Worm (Caenorhabditis elegans) whole organism, young adult: ENCODE data around the gene T21B10.3.

Experiments used
- B0336.3 ChIP-seq: fragments of 200-800 bp; sonication (Bioruptor generic); IDR thresholded peaks from 2 replicates; pipeline ENCODE4 v1.3.6; 2022; ENCODE audit warnings: missing genetic modification characterization, missing compliant biosample characterization
- C06A6.2 ChIP-seq: fragments of 200-800 bp; sonication (Bioruptor generic); conservative IDR thresholded peaks from 2 replicates; pipeline ENCODE4 v1.3.6; 2022; ENCODE audit warnings: missing genetic modification characterization, missing compliant biosample characterization
- F23B12.7 ChIP-seq: sonication (generic microtip); optimal IDR thresholded peaks from 2 replicates; lab custom pipeline; 2017; ENCODE audit warnings: missing genetic modification characterization, mild to moderate bottlenecking, missing compliant biosample characterization, antibody characterized with exemption, moderate library complexity; ENCODE audit not compliant: insufficient read depth
- F49E8.2 ChIP-seq: sonication (generic microtip); optimal IDR thresholded peaks from 3 replicates; lab custom pipeline; 2017; ENCODE audit warnings: missing genetic modification characterization, mild to moderate bottlenecking, missing compliant biosample characterization, antibody characterized with exemption, moderate library complexity; ENCODE audit not compliant: insufficient read depth
- F52B5.7 ChIP-seq: sonication (generic microtip); optimal IDR thresholded peaks from 2 replicates; lab custom pipeline; 2016; ENCODE audit warnings: mild to moderate bottlenecking, missing genetic modification characterization, missing compliant biosample characterization
- F57A8.1 ChIP-seq: fragments of 200-800 bp; sonication (Bioruptor generic); optimal IDR thresholded peaks from 2 replicates; lab custom pipeline; 2018; ENCODE audit warnings: mild to moderate bottlenecking, missing genetic modification characterization, moderate library complexity, missing compliant biosample characterization
- F57C9.4 ChIP-seq: sonication (generic microtip); optimal IDR thresholded peaks from 2 replicates; lab custom pipeline; 2017; ENCODE audit warnings: mild to moderate bottlenecking, missing genetic modification characterization, missing compliant biosample characterization
- T07F8.4 ChIP-seq: sonication (generic microtip); optimal IDR thresholded peaks from 2 replicates; lab custom pipeline; 2016; ENCODE audit warnings: mild to moderate bottlenecking, missing genetic modification characterization, moderate library complexity, missing compliant biosample characterization
- T26A5.8 ChIP-seq: sonication (generic microtip); optimal IDR thresholded peaks from 2 replicates; lab custom pipeline; 2016; ENCODE audit warnings: missing genetic modification characterization, missing compliant biosample characterization
- ZK185.1 ChIP-seq: sonication (generic microtip); optimal IDR thresholded peaks from 2 replicates; lab custom pipeline; 2016; ENCODE audit warnings: mild to moderate bottlenecking, missing genetic modification characterization, missing compliant biosample characterization; ENCODE audit not compliant: poor library complexity, severe bottlenecking
- ama-1 ChIP-seq, 3 experiments: fragments of 150-350 bp in 1 of 3; sonication (generic microtip) in 2 of 3; optimal IDR thresholded peaks; 2 replicates each; lab custom pipeline; 2014 to 2018; ENCODE audit warnings: missing biosample characterization in 2 of 3, missing genetic modification characterization in 2 of 3, missing genetic modification reagents in 2 of 3
- bed-1 ChIP-seq: fragments of 200-800 bp; sonication (Bioruptor generic); IDR thresholded peaks from 2 replicates; pipeline ENCODE4 v1.3.6; 2022; ENCODE audit warnings: missing genetic modification reagents, missing genetic modification characterization, missing compliant biosample characterization
- chd-7 ChIP-seq: sonication (generic microtip); optimal IDR thresholded peaks from 2 replicates; lab custom pipeline; 2016; ENCODE audit warnings: mild to moderate bottlenecking, missing genetic modification characterization, moderate library complexity, missing compliant biosample characterization
- egl-44 ChIP-seq: fragments of 200-800 bp; sonication (Bioruptor generic); IDR thresholded peaks from 2 replicates; pipeline ENCODE4 v1.3.6; 2022; ENCODE audit warnings: missing genetic modification reagents, missing genetic modification characterization, missing compliant biosample characterization
- egrh-3 ChIP-seq: fragments of 200-800 bp; sonication (Bioruptor generic); IDR thresholded peaks from 2 replicates; pipeline ENCODE4 v1.3.6; 2022; ENCODE audit warnings: missing genetic modification reagents, missing genetic modification characterization, missing compliant biosample characterization
- gei-17 ChIP-seq: fragments of 200-800 bp; sonication (Bioruptor generic); optimal IDR thresholded peaks from 2 replicates; lab custom pipeline; 2018; ENCODE audit warnings: mild to moderate bottlenecking, missing genetic modification characterization, missing compliant biosample characterization
- him-1 ChIP-seq: sonication (generic microtip); optimal IDR thresholded peaks from 2 replicates; lab custom pipeline; 2016; ENCODE audit warnings: missing genotype, missing genetic modification reagents, missing genetic modification characterization, missing compliant biosample characterization
- hlh-12 ChIP-seq: sonication (generic microtip); optimal IDR thresholded peaks from 2 replicates; lab custom pipeline; 2016; ENCODE audit warnings: missing genetic modification characterization, missing compliant biosample characterization
- hrde-1 ChIP-seq: sonication (generic microtip); optimal IDR thresholded peaks from 2 replicates; lab custom pipeline; 2016; ENCODE audit warnings: missing genetic modification characterization, mild to moderate bottlenecking, missing compliant biosample characterization, moderate library complexity, missing genotype, missing genetic modification reagents, borderline replicate concordance
- hsf-1 ChIP-seq: fragments of 200-800 bp; sonication (Bioruptor generic); IDR thresholded peaks from 2 replicates; pipeline ENCODE4 v1.3.6; 2022; ENCODE audit warnings: missing genetic modification reagents, missing genetic modification characterization, missing compliant biosample characterization
- let-607 ChIP-seq, 2 experiments: fragments of 200-800 bp in 1 of 2; sonication (Bioruptor generic) in 1 of 2; sonication (generic microtip) in 1 of 2; optimal IDR thresholded peaks; 2 replicates each; lab custom pipeline; 2016 to 2018; ENCODE audit warnings: mild to moderate bottlenecking in 2 of 2, missing compliant biosample characterization in 2 of 2, missing genetic modification characterization in 2 of 2, moderate library complexity in 2 of 2, missing genotype in 1 of 2
- lin-54 ChIP-seq: fragments of 200-800 bp; sonication (Bioruptor generic); optimal IDR thresholded peaks from 2 replicates; lab custom pipeline; 2018; ENCODE audit warnings: mild to moderate bottlenecking, missing genetic modification characterization, missing compliant biosample characterization
- lsl-1 ChIP-seq: fragments of 200-800 bp; sonication (Bioruptor generic); optimal IDR thresholded peaks from 2 replicates; lab custom pipeline; 2018; ENCODE audit warnings: mild to moderate bottlenecking, missing genetic modification characterization, moderate library complexity, missing compliant biosample characterization
- lsy-27 ChIP-seq: sonication (generic microtip); optimal IDR thresholded peaks from 2 replicates; lab custom pipeline; 2017; ENCODE audit warnings: missing genetic modification characterization, mild to moderate bottlenecking, missing compliant biosample characterization, antibody characterized with exemption, missing genotype, borderline replicate concordance; ENCODE audit not compliant: insufficient read depth
- madf-10 ChIP-seq: sonication (generic microtip); optimal IDR thresholded peaks from 2 replicates; lab custom pipeline; 2016; ENCODE audit warnings: mild to moderate bottlenecking, missing genetic modification characterization, missing compliant biosample characterization
- mcd-1 ChIP-seq: fragments of 200-800 bp; sonication (Bioruptor generic); IDR thresholded peaks from 2 replicates; pipeline ENCODE4 v1.3.6; 2022; ENCODE audit warnings: missing genetic modification reagents, missing genetic modification characterization, missing compliant biosample characterization
- mel-28 ChIP-seq: sonication (generic microtip); optimal IDR thresholded peaks from 2 replicates; lab custom pipeline; 2016; ENCODE audit warnings: borderline replicate concordance, mild to moderate bottlenecking, missing genetic modification characterization, missing compliant biosample characterization
- mes-4 ChIP-seq: sonication (generic microtip); optimal IDR thresholded peaks from 2 replicates; lab custom pipeline; 2016; ENCODE audit warnings: missing genotype, missing genetic modification characterization, missing compliant biosample characterization
- mxl-1 ChIP-seq: sonication (generic microtip); optimal IDR thresholded peaks from 2 replicates; lab custom pipeline; 2016; ENCODE audit warnings: missing genetic modification characterization, missing compliant biosample characterization
- nfyb-1 ChIP-seq: fragments of 200-800 bp; sonication (Bioruptor generic); IDR thresholded peaks from 2 replicates; pipeline ENCODE4 v1.3.6; 2022; ENCODE audit warnings: missing genetic modification reagents, missing genetic modification characterization, missing compliant biosample characterization
- nhr-179 ChIP-seq: sonication (generic microtip); optimal IDR thresholded peaks from 2 replicates; lab custom pipeline; 2016; ENCODE audit warnings: mild to moderate bottlenecking, missing genetic modification characterization, missing compliant biosample characterization
- rcor-1 ChIP-seq: fragments of 200-800 bp; sonication (Bioruptor generic); IDR thresholded peaks from 2 replicates; pipeline ENCODE4 v1.3.6; 2022; ENCODE audit warnings: missing genetic modification reagents, missing genetic modification characterization, missing compliant biosample characterization
- rec-8 ChIP-seq, 2 experiments: sonication (generic microtip); optimal IDR thresholded peaks; 2 replicates each; lab custom pipeline; 2016; ENCODE audit warnings: mild to moderate bottlenecking in 2 of 2, missing genetic modification characterization in 2 of 2, missing genetic modification reagents in 2 of 2, missing genotype in 2 of 2, missing biosample characterization in 1 of 2, missing compliant biosample characterization in 1 of 2, moderate library complexity in 1 of 2
- snpc-1.3 ChIP-seq: sonication (generic microtip); optimal IDR thresholded peaks from 2 replicates; lab custom pipeline; 2017; ENCODE audit warnings: missing genetic modification characterization, mild to moderate bottlenecking, missing compliant biosample characterization, antibody characterized with exemption, moderate library complexity, missing genotype, missing genetic modification reagents; ENCODE audit not compliant: insufficient read depth
- snpc-3.4 ChIP-seq: sonication (generic microtip); optimal IDR thresholded peaks from 2 replicates; lab custom pipeline; 2017; ENCODE audit warnings: missing genetic modification characterization, mild to moderate bottlenecking, missing compliant biosample characterization, antibody characterized with exemption, moderate library complexity, missing genotype, missing genetic modification reagents
- unc-130 ChIP-seq: sonication (generic microtip); optimal IDR thresholded peaks from 2 replicates; lab custom pipeline; 2016; ENCODE audit warnings: missing genetic modification reagents, missing genetic modification characterization, missing compliant biosample characterization
- zfh-2 ChIP-seq: fragments of 200-800 bp; sonication (Bioruptor generic); conservative IDR thresholded peaks from 2 replicates; pipeline ENCODE4 v1.3.6; 2022; ENCODE audit warnings: missing genetic modification reagents, missing genetic modification characterization, missing compliant biosample characterization
- ztf-25 ChIP-seq: fragments of 200-800 bp; sonication (Bioruptor generic); IDR thresholded peaks from 2 replicates; pipeline ENCODE4 v1.3.6; 2022; ENCODE audit warnings: missing genetic modification reagents, missing genetic modification characterization, missing compliant biosample characterization
- ztf-26 ChIP-seq: sonication (generic microtip); optimal IDR thresholded peaks from 2 replicates; lab custom pipeline; 2017; ENCODE audit warnings: missing genetic modification characterization, missing compliant biosample characterization

The T21B10.3 gene

ce11 chrII:8930763-8931162 lies 3.4 kb upstream of the T21B10.3 start, which contains the start of gene enol-1 (continued):
- TF ChIP-seq F57A8.1 (GFP tag; lab: Kevin White, UChicago): no peak
- peak; percentile 59 for TF ChIP-seq snpc-3.4 (tag; lab: Kevin White, UChicago)
- no peak for TF ChIP-seq F52B5.7 (tag; lab: Kevin White, UChicago)
- TF ChIP-seq egl-44 (GFP tag; lab: Robert Waterston, UW): no peak
- no peak for TF ChIP-seq hlh-12 (tag; lab: Kevin White, UChicago)
- TF ChIP-seq lsl-1: peak; percentile 34
- TF ChIP-seq ZK185.1 (tag; lab: Kevin White, UChicago): no peak
- TF ChIP-seq egrh-3 (GFP tag; lab: Robert Waterston, UW): no peak
- TF ChIP-seq T26A5.8: no peak
- TF ChIP-seq ztf-25: no peak
- no peak for TF ChIP-seq zfh-2 (GFP tag; lab: Robert Waterston, UW)
- no peak for TF ChIP-seq ama-1 (optimal IDR thresholded peaks at IDR 0.05; lab: Kevin White, UChicago)
- no peak for TF ChIP-seq ama-1 (GFP tag; optimal IDR thresholded peaks at IDR 0.05; lab: Kevin White, UChicago)
- TF ChIP-seq rec-8 (tag; optimal IDR thresholded peaks at IDR 0.05; lab: Kevin White, UChicago): no peak
- TF ChIP-seq hrde-1 (tag; lab: Kevin White, UChicago): no peak
- no peak for TF ChIP-seq F57C9.4 (tag; lab: Kevin White, UChicago)
- no peak for TF ChIP-seq nhr-179 (tag; lab: Kevin White, UChicago)
- no peak for TF ChIP-seq him-1 (tag; lab: Kevin White, UChicago)
- TF ChIP-seq C06A6.2 (GFP tag; lab: Robert Waterston, UW): no peak
- TF ChIP-seq lsy-27: no peak
- TF ChIP-seq lin-54 (GFP tag; lab: Kevin White, UChicago): peak; percentile 15
- TF ChIP-seq let-607 (tag; optimal IDR thresholded peaks at IDR 0.05; lab: Kevin White, UChicago): no peak
- TF ChIP-seq bed-1 (GFP tag; lab: Robert Waterston, UW): no peak
- no peak for TF ChIP-seq snpc-1.3 (tag; lab: Kevin White, UChicago)
- no peak for TF ChIP-seq rcor-1
- TF ChIP-seq ztf-26 (tag; lab: Kevin White, UChicago): no peak
- no peak for TF ChIP-seq mxl-1 (tag; lab: Kevin White, UChicago)
- no peak for TF ChIP-seq mel-28 (tag; lab: Kevin White, UChicago)
- TF ChIP-seq chd-7: no peak
- peak; percentile 45 for TF ChIP-seq unc-130 (GFP tag; lab: Kevin White, UChicago)
- no peak; the same call in 1 of the 2 replicates for TF ChIP-seq B0336.3
- peak; percentile 63 for TF ChIP-seq hsf-1
- peak; percentile 22 for TF ChIP-seq F49E8.2 (tag; lab: Kevin White, UChicago)
- no peak for TF ChIP-seq mes-4 (tag; lab: Kevin White, UChicago)
- peak; percentile 18; the same call in 1 of the 2 replicates for TF ChIP-seq mcd-1 (GFP tag; lab: Robert Waterston, UW)
- no peak for TF ChIP-seq nfyb-1
- no peak for TF ChIP-seq gei-17 (GFP tag; lab: Kevin White, UChicago)
- TF ChIP-seq T07F8.4: no peak
- no peak for TF ChIP-seq F23B12.7 (tag; lab: Kevin White, UChicago)
- TF ChIP-seq madf-10 (tag; lab: Kevin White, UChicago): no peak
